Worm (Caenorhabditis elegans): ENCODE results near the gene odr-1.
A peak's percentile ranks its signal among the peaks of the same experiment; 100 is the strongest.

odr-1 gene

DNA sequence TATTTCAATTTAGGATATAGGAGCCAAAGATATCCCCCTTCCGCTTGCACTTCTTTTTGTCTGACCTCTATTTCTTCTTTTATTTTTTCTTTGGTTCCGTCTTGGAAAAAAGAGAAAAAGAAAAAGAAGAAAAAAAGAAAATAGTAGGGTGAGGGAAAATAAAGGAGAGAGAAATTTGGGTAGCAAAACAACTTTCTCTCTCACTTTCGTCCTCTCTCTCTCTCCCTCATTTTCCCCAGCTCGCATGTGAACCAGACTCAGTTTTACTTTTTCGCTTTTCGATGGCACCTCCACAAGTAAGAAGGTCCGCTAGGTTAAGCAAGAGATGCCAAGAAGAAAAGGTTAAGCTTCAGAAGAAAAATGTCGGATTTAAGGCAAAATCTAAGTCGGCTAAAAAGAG, 8.0 kb downstream of the odr-1 start:
- TF ChIP-seq ztf-4 (tag; optimal IDR thresholded peaks at IDR 0.05) (peak; percentile 22), ceh-9 (tag; optimal IDR thresholded peaks at IDR 0.05) (no peak), lin-39 (tag; optimal IDR thresholded peaks at IDR 0.05) (peak; percentile 30), nfya-1 (tag; optimal IDR thresholded peaks at IDR 0.05; ENCODE audit: insufficient read depth) (peak; percentile 41), ceh-16 (tag; optimal IDR thresholded peaks at IDR 0.05) (no peak), hmg-11 (tag; optimal IDR thresholded peaks at IDR 0.05) (peak; percentile 23), ama-1 (optimal IDR thresholded peaks at IDR 0.05) (peak; percentile 86)

DNA sequence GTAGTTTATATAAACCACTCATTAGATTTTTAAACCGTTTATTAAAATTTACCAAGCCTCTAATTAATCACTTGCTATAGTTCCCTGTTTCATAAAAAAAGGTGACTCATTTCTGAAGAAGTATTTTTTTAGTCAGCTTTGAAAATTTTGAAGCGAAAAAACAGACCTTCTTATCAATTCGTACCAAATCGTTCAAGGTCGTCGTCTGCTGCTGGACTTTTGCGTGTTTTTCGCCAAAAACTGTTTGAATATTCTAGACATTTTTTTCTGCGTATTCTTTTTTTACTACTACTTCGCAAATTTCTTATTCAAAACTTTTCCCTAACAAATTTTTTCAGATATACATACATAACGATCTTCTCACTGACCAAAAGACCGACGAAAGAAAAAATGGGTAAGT, 8.6 kb downstream of the odr-1 start, which contains the start of gene cah-4:
Gene cah-4 (plus strand): TSS at position 339 of the 400 bp plus-strand sequence.
- TF ChIP-seq mdl-1 (tag; optimal IDR thresholded peaks at IDR 0.05) = no peak
- peak; percentile 94 for TF ChIP-seq ama-1 (optimal IDR thresholded peaks at IDR 0.05)

DNA sequence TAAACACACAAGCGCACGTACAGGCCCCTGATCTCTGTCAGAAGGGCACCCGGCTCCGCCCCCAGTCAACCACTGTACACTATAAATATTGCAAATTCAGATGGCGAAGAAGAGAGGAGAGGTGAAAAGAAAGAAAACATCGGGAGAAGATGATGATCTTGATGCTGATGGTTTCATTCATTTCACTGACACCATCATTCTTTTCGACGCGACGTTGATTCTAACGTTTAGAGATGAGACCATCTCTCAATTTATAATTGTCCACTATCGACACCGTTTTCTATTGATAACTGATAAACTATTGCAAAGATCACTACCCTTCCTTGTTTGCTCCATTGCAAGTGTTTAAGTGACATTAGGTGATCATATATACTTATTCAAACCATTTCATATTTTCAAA, 9.5 kb downstream of the odr-1 start:
- peak in 1 of 3 experiments; percentile 74 for TF ChIP-seq elt-3 (tag; optimal IDR thresholded peaks at IDR 0.05)
- TF ChIP-seq nhr-28 (tag; optimal IDR thresholded peaks at IDR 0.05) = no peak
- peak; percentile 29 for TF ChIP-seq nhr-23 (tag; optimal IDR thresholded peaks at IDR 0.05)
- TF ChIP-seq unc-39 (tag; optimal IDR thresholded peaks at IDR 0.05) = no peak
- TF ChIP-seq ama-1 (optimal IDR thresholded peaks at IDR 0.05) = peak; percentile 85
- peak; percentile 35 for TF ChIP-seq nhr-43 (tag; optimal IDR thresholded peaks at IDR 0.05; ENCODE audit: poor library complexity, severe bottlenecking)
- peak; percentile 24 for TF ChIP-seq nhr-25 (tag; optimal IDR thresholded peaks at IDR 0.05)
- peak; percentile 37 for TF ChIP-seq elt-1 (tag; optimal IDR thresholded peaks at IDR 0.05)

- peak; percentile 45 to 62 (median 46) for TF ChIP-seq elt-3 (tag; optimal IDR thresholded peaks at IDR 0.05)
- no peak for TF ChIP-seq nhr-67 (tag; optimal IDR thresholded peaks at IDR 0.05)
- TF ChIP-seq elt-1 (tag; optimal IDR thresholded peaks at IDR 0.05) = peak; percentile 97
- peak; percentile 46 for TF ChIP-seq jun-1 (tag; optimal IDR thresholded peaks at IDR 0.05)
- no peak for TF ChIP-seq aly-2 (tag; optimal IDR thresholded peaks at IDR 0.05)
- peak; percentile 6 for TF ChIP-seq elt-2 (tag; optimal IDR thresholded peaks at IDR 0.05)
- TF ChIP-seq nhr-25 (tag; optimal IDR thresholded peaks at IDR 0.05) = peak; percentile 70
- TF ChIP-seq ceh-28 (tag; optimal IDR thresholded peaks at IDR 0.05) = peak; percentile 21
- TF ChIP-seq pha-4 (tag; optimal IDR thresholded peaks at IDR 0.05) = peak; percentile 40
- peak; percentile 70 for TF ChIP-seq nhr-23 (tag; optimal IDR thresholded peaks at IDR 0.05)
- peak; percentile 72 for TF ChIP-seq nhr-43 (tag; optimal IDR thresholded peaks at IDR 0.05; ENCODE audit: poor library complexity, severe bottlenecking)
Observed at ce11 chrX:13539701-13540100, 11.1 kb downstream of the odr-1 start.

ce11 chrX:13536759-13537158, 14.0 kb downstream of the odr-1 start, which contains the start of gene R01E6.5:
Gene R01E6.5, plus strand, starts transcription at chrX:13537059.
- no peak for TF ChIP-seq sea-2 (GFP tag; optimal IDR thresholded peaks at IDR 0.05)
- TF ChIP-seq egl-5 (tag; optimal IDR thresholded peaks at IDR 0.05) = no peak
- TF ChIP-seq nhr-11 (tag; optimal IDR thresholded peaks at IDR 0.05) = no peak
- TF ChIP-seq fkh-2 (tag; optimal IDR thresholded peaks at IDR 0.05) = no peak
- no peak for TF ChIP-seq lin-39 (tag; optimal IDR thresholded peaks at IDR 0.05)
- no peak for TF ChIP-seq aly-2 (tag; optimal IDR thresholded peaks at IDR 0.05)
- no peak for TF ChIP-seq nhr-28 (tag; optimal IDR thresholded peaks at IDR 0.05)
- TF ChIP-seq elt-2 (tag; optimal IDR thresholded peaks at IDR 0.05) = no peak

DNA sequence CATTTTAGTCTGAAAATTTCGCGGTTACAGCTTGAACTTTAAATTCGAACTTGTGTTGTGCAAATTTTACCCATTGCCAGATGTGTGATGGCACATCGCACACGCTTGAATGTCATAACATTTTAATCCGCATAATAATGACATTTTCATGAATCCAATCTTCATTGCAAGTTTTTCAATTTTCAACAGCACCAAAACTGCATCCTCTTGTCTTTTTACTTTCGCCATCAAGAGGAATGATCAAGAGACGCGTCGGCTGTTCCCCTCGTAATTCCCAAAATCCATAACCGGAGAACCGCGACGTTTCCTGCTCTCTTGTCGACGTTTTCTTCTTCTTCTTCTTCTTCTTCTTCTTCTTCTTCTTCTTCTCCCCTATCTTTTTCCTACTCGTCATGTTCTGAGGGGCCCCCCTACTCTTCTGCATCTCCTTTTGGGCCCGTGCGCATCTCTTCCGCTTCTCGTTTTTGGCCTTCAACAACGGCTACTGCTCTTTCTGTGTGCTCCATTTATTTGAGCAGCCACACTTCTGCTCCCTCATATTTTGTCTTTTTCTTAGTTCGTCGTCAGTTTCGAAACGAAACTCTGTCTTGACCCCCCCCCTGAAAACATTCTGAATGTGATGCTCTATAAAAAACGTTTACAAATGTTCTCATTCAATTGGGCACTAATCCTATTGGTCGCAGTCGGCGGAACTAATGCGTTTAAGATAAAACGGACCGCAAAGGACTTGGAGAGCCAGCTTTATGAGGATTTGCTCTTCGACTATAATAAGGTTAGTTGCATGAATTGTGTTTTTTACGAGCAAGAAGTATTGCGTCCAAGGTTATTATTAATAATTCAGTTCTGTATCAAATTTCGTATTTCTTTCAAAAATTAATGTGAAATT, 18.1 kb downstream of the odr-1 start, which contains the start of gene acr-12:
Gene acr-12 (plus strand): TSS at position 430 of the 886 bp plus-strand sequence.
- TF ChIP-seq daf-12 (tag; optimal IDR thresholded peaks at IDR 0.05) = no peak
- TF ChIP-seq lsy-12 (tag; optimal IDR thresholded peaks at IDR 0.05) = no peak
- no peak for TF ChIP-seq ceh-28 (tag; optimal IDR thresholded peaks at IDR 0.05)
- TF ChIP-seq fkh-10 (GFP tag; optimal IDR thresholded peaks at IDR 0.05) = no peak
- TF ChIP-seq lin-39 (tag; optimal IDR thresholded peaks at IDR 0.05) = peak; percentile 46
- no peak for TF ChIP-seq lin-15B (tag; optimal IDR thresholded peaks at IDR 0.05)
- TF ChIP-seq jun-1 (tag; optimal IDR thresholded peaks at IDR 0.05) = no peak
- TF ChIP-seq ama-1 (optimal IDR thresholded peaks at IDR 0.05) = no peak
- TF ChIP-seq hmg-11 (tag; optimal IDR thresholded peaks at IDR 0.05) = peak; percentile 44
- TF ChIP-seq unc-39 (tag; optimal IDR thresholded peaks at IDR 0.05) = no peak
- TF ChIP-seq sea-2 (GFP tag; optimal IDR thresholded peaks at IDR 0.05) = no peak
- TF ChIP-seq egl-5 (tag; optimal IDR thresholded peaks at IDR 0.05) = no peak
- TF ChIP-seq mml-1 (tag; optimal IDR thresholded peaks at IDR 0.05) = no peak
- TF ChIP-seq nfya-1 (tag; optimal IDR thresholded peaks at IDR 0.05; ENCODE audit: insufficient read depth) = peak; percentile 9
- TF ChIP-seq elt-1 (tag; optimal IDR thresholded peaks at IDR 0.05) = no peak
- TF ChIP-seq pha-4 (tag; optimal IDR thresholded peaks at IDR 0.05) = no peak
- no peak for TF ChIP-seq nhr-77 (tag; optimal IDR thresholded peaks at IDR 0.05)
- no peak for TF ChIP-seq nhr-25 (tag; optimal IDR thresholded peaks at IDR 0.05)

Measured in whole organism, L3 larva.